Worm (Caenorhabditis elegans): ENCODE data around the gene decr-1.2.

DNA sequence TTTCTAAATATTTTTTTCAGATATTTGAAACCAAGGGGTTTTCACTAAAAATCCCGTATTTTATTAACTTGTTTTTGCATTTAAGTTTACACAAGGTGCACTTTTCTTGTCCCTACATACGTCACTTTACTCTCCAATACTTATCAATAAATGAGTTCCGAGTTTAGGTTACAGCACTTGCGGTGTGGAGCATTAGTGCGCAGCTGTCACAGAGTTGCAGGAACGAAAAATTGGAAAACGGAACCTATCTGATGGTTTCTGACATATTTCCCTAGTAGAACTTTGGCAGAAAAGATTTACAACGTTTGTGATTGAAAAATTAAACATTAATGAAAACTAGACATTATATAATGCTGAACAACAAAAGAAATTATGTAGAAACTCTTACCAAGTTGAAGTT lies 47.2 kb upstream of the decr-1.2 start:
- TF ChIP-seq nfya-1 (tag; optimal IDR thresholded peaks at IDR 0.05; ENCODE audit: insufficient read depth) (no peak), ztf-4 (tag; optimal IDR thresholded peaks at IDR 0.05) (no peak), pha-4 (tag; optimal IDR thresholded peaks at IDR 0.05) (no peak), ztf-11 (tag; optimal IDR thresholded peaks at IDR 0.05) (no peak), snpc-4 (tag; optimal IDR thresholded peaks at IDR 0.05) (no peak), pqm-1 (tag; optimal IDR thresholded peaks at IDR 0.05) (no peak), nhr-237 (tag; optimal IDR thresholded peaks at IDR 0.05) (no peak), elt-3 (tag; optimal IDR thresholded peaks at IDR 0.05) (no peak)

Data from whole organism, L3 larva.